Worm (Caenorhabditis elegans) whole organism, L1 larva: ENCODE data around the gene Y37E11B.2.

Experiments
- Y116A8C.19 ChIP-seq: sonication (generic microtip); optimal IDR thresholded peaks from 2 replicates; lab custom pipeline; 2016; ENCODE audit warnings: missing compliant biosample characterization, missing genetic modification characterization, borderline replicate concordance
- aha-1 ChIP-seq: fragments of 150-350 bp; optimal IDR thresholded peaks from 2 replicates; lab custom pipeline; 2014; ENCODE audit warnings: missing biosample characterization, missing genetic modification characterization
- alr-1 ChIP-seq: fragments of 200-800 bp; sonication (Bioruptor generic); optimal IDR thresholded peaks from 2 replicates; lab custom pipeline; 2018; ENCODE audit warnings: borderline replicate concordance, mild to moderate bottlenecking, missing genetic modification characterization, missing compliant biosample characterization
- ceh-90 ChIP-seq: sonication (generic microtip); optimal IDR thresholded peaks from 2 replicates; lab custom pipeline; 2016; ENCODE audit warnings: missing genetic modification characterization, missing compliant biosample characterization
- ces-1 ChIP-seq: fragments of 150-350 bp; optimal IDR thresholded peaks from 2 replicates; lab custom pipeline; 2014; ENCODE audit warnings: missing biosample characterization, missing genetic modification reagents, missing genetic modification characterization
- dpl-1 ChIP-seq, 3 experiments: fragments of 150-350 bp in 2 of 3; sonication (generic microtip) in 1 of 3; optimal IDR thresholded peaks; 2 replicates each; lab custom pipeline; 2014 to 2017; ENCODE audit warnings: missing biosample characterization in 3 of 3, missing genetic modification characterization in 3 of 3, missing genetic modification reagents in 3 of 3
- efl-1 ChIP-seq, 4 experiments: fragments of 150-350 bp; optimal IDR thresholded peaks in 3 of 4; peaks in 1 of 4; 1 replicate in 1 of 4; 2 replicates in 3 of 4; lab custom pipeline; 2014; ENCODE audit warnings: missing biosample characterization in 2 of 4, missing genetic modification characterization in 2 of 4, missing genetic modification reagents in 2 of 4
- egl-13 ChIP-seq: sonication (generic microtip); optimal IDR thresholded peaks from 2 replicates; lab custom pipeline; 2016; ENCODE audit warnings: missing genotype, missing genetic modification reagents, missing genetic modification characterization, missing compliant biosample characterization
- elt-2 ChIP-seq: sonication (generic microtip); optimal IDR thresholded peaks from 2 replicates; lab custom pipeline; 2016; ENCODE audit warnings: missing genetic modification characterization, mild to moderate bottlenecking, inconsistent platforms, missing compliant biosample characterization, missing genetic modification reagents
- ets-5 ChIP-seq: fragments of 200-800 bp; sonication (Bioruptor generic); IDR thresholded peaks from 2 replicates; pipeline ENCODE4 v1.3.6; 2022; ENCODE audit warnings: missing genetic modification characterization, missing compliant biosample characterization
- fkh-10 ChIP-seq: sonication (generic microtip); optimal IDR thresholded peaks from 2 replicates; lab custom pipeline; 2017; ENCODE audit warnings: missing biosample characterization, missing genetic modification reagents, missing genetic modification characterization
- fkh-8 ChIP-seq: sonication (generic microtip); optimal IDR thresholded peaks from 2 replicates; lab custom pipeline; 2016; ENCODE audit warnings: mild to moderate bottlenecking, missing genetic modification characterization, missing compliant biosample characterization
- hlh-17 ChIP-seq: fragments of 200-800 bp; sonication (Bioruptor generic); optimal IDR thresholded peaks from 2 replicates; lab custom pipeline; 2018; ENCODE audit warnings: missing genetic modification characterization, mild to moderate bottlenecking, missing compliant biosample characterization, moderate library complexity, borderline replicate concordance
- hlh-4 ChIP-seq: sonication (generic microtip); optimal IDR thresholded peaks from 2 replicates; lab custom pipeline; 2016; ENCODE audit warnings: mild to moderate bottlenecking, missing genetic modification characterization, missing compliant biosample characterization
- lin-13 ChIP-seq: fragments of 150-350 bp; optimal IDR thresholded peaks from 2 replicates; lab custom pipeline; 2014; ENCODE audit warnings: missing biosample characterization, missing genetic modification reagents, missing genetic modification characterization
- lin-14 ChIP-seq: fragments of 200-800 bp; sonication (Bioruptor generic); optimal IDR thresholded peaks from 2 replicates; lab custom pipeline; 2018; ENCODE audit warnings: mild to moderate bottlenecking, missing genetic modification characterization, moderate library complexity, missing compliant biosample characterization
- lin-35 ChIP-seq, 2 experiments: fragments of 150-350 bp; optimal IDR thresholded peaks; 2 replicates each; lab custom pipeline; 2014; ENCODE audit warnings: missing biosample characterization in 2 of 2, missing genetic modification characterization in 2 of 2, missing genetic modification reagents in 2 of 2
- lin-39 ChIP-seq: fragments of 150-350 bp; optimal IDR thresholded peaks from 2 replicates; lab custom pipeline; 2014; ENCODE audit warnings: missing biosample characterization, missing genetic modification reagents, missing genetic modification characterization
- lsy-2 ChIP-seq, 2 experiments: fragments of 150-350 bp; optimal IDR thresholded peaks; 2 replicates each; lab custom pipeline; 2014; ENCODE audit warnings: missing biosample characterization in 2 of 2, missing genetic modification characterization in 2 of 2
- mab-9 ChIP-seq: fragments of 200-800 bp; sonication (Bioruptor generic); IDR thresholded peaks from 2 replicates; pipeline ENCODE4 v1.3.6; 2022; ENCODE audit warnings: missing genetic modification reagents, missing genetic modification characterization, missing compliant biosample characterization
- mep-1 ChIP-seq: fragments of 150-350 bp; optimal IDR thresholded peaks from 2 replicates; lab custom pipeline; 2014; ENCODE audit warnings: missing biosample characterization, missing genetic modification characterization
- nhr-19 ChIP-seq: fragments of 200-800 bp; sonication (Bioruptor generic); conservative IDR thresholded peaks from 2 replicates; pipeline ENCODE4 v1.3.6; 2022; ENCODE audit warnings: missing genetic modification characterization, missing compliant biosample characterization
- nhr-20 ChIP-seq: sonication (generic microtip); optimal IDR thresholded peaks from 2 replicates; lab custom pipeline; 2016; ENCODE audit warnings: mild to moderate bottlenecking, missing genetic modification characterization, missing compliant biosample characterization
- nhr-28 ChIP-seq: fragments of 150-350 bp; optimal IDR thresholded peaks from 2 replicates; lab custom pipeline; 2014; ENCODE audit warnings: missing biosample characterization, missing genetic modification characterization
- nhr-71 ChIP-seq: sonication (generic microtip); optimal IDR thresholded peaks from 2 replicates; lab custom pipeline; 2016; ENCODE audit warnings: mild to moderate bottlenecking, missing genetic modification characterization, moderate library complexity, missing compliant biosample characterization
- nhr-84 ChIP-seq: sonication (generic microtip); optimal IDR thresholded peaks from 2 replicates; lab custom pipeline; 2017; ENCODE audit warnings: missing biosample characterization, missing genetic modification characterization
- nhr-90 ChIP-seq: sonication (generic microtip); optimal IDR thresholded peaks from 2 replicates; lab custom pipeline; 2016; ENCODE audit warnings: mild to moderate bottlenecking, missing genetic modification characterization, missing compliant biosample characterization; ENCODE audit not compliant: poor library complexity
- pqm-1 ChIP-seq: sonication (generic microtip); optimal IDR thresholded peaks from 3 replicates; lab custom pipeline; 2017; ENCODE audit warnings: missing biosample characterization, missing genetic modification characterization
- rnt-1 ChIP-seq: sonication (generic microtip); optimal IDR thresholded peaks from 2 replicates; lab custom pipeline; 2016; ENCODE audit warnings: mild to moderate bottlenecking, missing genetic modification characterization, moderate library complexity, missing compliant biosample characterization
- skn-1 ChIP-seq: fragments of 150-350 bp; optimal IDR thresholded peaks from 2 replicates; lab custom pipeline; 2014; ENCODE audit warnings: missing biosample characterization, missing genetic modification characterization
- snpc-4 ChIP-seq: fragments of 150-350 bp; optimal IDR thresholded peaks from 2 replicates; lab custom pipeline; 2014; ENCODE audit warnings: missing biosample characterization, missing genetic modification characterization
- sox-4 ChIP-seq: sonication (generic microtip); optimal IDR thresholded peaks from 2 replicates; lab custom pipeline; 2016; ENCODE audit warnings: missing genetic modification characterization, missing compliant biosample characterization
- tbx-2 ChIP-seq: sonication (generic microtip); optimal IDR thresholded peaks from 2 replicates; lab custom pipeline; 2016; ENCODE audit warnings: missing genetic modification characterization, missing compliant biosample characterization
- tlp-1 ChIP-seq: fragments of 150-350 bp; optimal IDR thresholded peaks from 2 replicates; lab custom pipeline; 2014; ENCODE audit warnings: missing biosample characterization, missing genetic modification characterization
- unc-130 ChIP-seq: fragments of 150-350 bp; optimal IDR thresholded peaks from 2 replicates; lab custom pipeline; 2017; ENCODE audit warnings: missing biosample characterization, missing genetic modification characterization, inconsistent platforms
- unc-30 ChIP-seq: sonication (generic microtip); optimal IDR thresholded peaks from 2 replicates; lab custom pipeline; 2017; ENCODE audit warnings: missing biosample characterization, missing genetic modification characterization
- unc-98 ChIP-seq: fragments of 200-800 bp; sonication (Bioruptor generic); IDR thresholded peaks from 2 replicates; pipeline ENCODE4 v1.3.6; 2022; ENCODE audit warnings: missing genetic modification characterization, missing compliant biosample characterization
- vab-15 ChIP-seq: sonication (generic microtip); optimal IDR thresholded peaks from 2 replicates; lab custom pipeline; 2017; ENCODE audit warnings: missing genotype, mild to moderate bottlenecking, missing genetic modification characterization, missing compliant biosample characterization
- zip-4 ChIP-seq: fragments of 200-800 bp; sonication (Bioruptor generic); optimal IDR thresholded peaks from 2 replicates; lab custom pipeline; 2018; ENCODE audit warnings: mild to moderate bottlenecking, missing genetic modification characterization, moderate library complexity, missing compliant biosample characterization
- ztf-11 ChIP-seq, 2 experiments: sonication (generic microtip); optimal IDR thresholded peaks; 2 replicates each; lab custom pipeline; 2016 to 2017; ENCODE audit warnings: missing genetic modification characterization in 2 of 2, missing biosample characterization in 1 of 2, missing compliant biosample characterization in 1 of 2
- ztf-4 ChIP-seq: fragments of 150-350 bp; optimal IDR thresholded peaks from 2 replicates; lab custom pipeline; 2014; ENCODE audit warnings: missing biosample characterization, missing genetic modification characterization

The Y37E11B.2 gene

ce11 chrIV:3539872-3540271 is 38.4 kb upstream of the Y37E11B.2 start, which contains the start of gene B0212.3:
Gene B0212.3, plus strand, starts transcription at chrIV:3540172.
- TF ChIP-seq lin-35 (GFP tag; optimal IDR thresholded peaks at IDR 0.05; lab: Kevin White, UChicago): no peak
- TF ChIP-seq tlp-1 (tag; lab: Kevin White, UChicago): no peak
- no peak for TF ChIP-seq tbx-2
- no peak for TF ChIP-seq unc-98 (GFP tag; lab: Robert Waterston, UW)
- TF ChIP-seq nhr-28: no peak
- no peak for TF ChIP-seq alr-1 (tag; lab: Kevin White, UChicago)
- no peak for TF ChIP-seq efl-1 (optimal IDR thresholded peaks at IDR 0.05; lab: Kevin White, UChicago)
- TF ChIP-seq efl-1 (GFP tag; optimal IDR thresholded peaks at IDR 0.05 in 1 of 2; lab: Kevin White, UChicago): no peak
- TF ChIP-seq unc-130 (tag; lab: Kevin White, UChicago): no peak
- TF ChIP-seq nhr-19 (GFP tag; lab: Robert Waterston, UW): no peak
- TF ChIP-seq ztf-11 (tag; optimal IDR thresholded peaks at IDR 0.05; lab: Kevin White, UChicago): no peak
- no peak for TF ChIP-seq ztf-4
- TF ChIP-seq mab-9 (GFP tag; lab: Robert Waterston, UW): no peak
- no peak for TF ChIP-seq ceh-90 (tag; lab: Kevin White, UChicago)
- TF ChIP-seq fkh-10 (GFP tag; lab: Kevin White, UChicago): no peak
- TF ChIP-seq lin-13 (GFP tag; lab: Kevin White, UChicago): no peak
- TF ChIP-seq aha-1 (tag; lab: Kevin White, UChicago): no peak
- no peak for TF ChIP-seq zip-4 (GFP tag; lab: Kevin White, UChicago)

DNA sequence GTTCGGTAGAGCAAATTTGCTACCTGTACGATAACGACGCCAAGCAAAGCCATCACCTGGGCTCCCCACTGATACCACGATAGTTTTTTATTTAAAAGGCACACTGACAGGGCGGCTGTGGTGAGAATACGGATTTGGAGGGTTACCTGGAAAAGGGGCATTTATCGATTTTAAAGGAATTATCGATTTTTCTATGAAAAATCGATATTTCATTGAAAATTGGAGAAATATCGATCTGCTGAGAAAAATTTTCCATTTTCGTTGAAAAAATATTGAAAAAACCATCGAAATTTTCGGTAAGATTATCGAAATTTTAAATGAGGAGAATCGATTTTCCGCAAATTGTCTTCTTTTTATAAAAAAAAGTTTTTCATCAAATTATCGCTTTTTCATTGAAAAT is 33.2 kb upstream of the Y37E11B.2 start:
- TF ChIP-seq skn-1 (tag; lab: Kevin White, UChicago): no peak
- TF ChIP-seq, all 84 proteins: peak for 0

DNA sequence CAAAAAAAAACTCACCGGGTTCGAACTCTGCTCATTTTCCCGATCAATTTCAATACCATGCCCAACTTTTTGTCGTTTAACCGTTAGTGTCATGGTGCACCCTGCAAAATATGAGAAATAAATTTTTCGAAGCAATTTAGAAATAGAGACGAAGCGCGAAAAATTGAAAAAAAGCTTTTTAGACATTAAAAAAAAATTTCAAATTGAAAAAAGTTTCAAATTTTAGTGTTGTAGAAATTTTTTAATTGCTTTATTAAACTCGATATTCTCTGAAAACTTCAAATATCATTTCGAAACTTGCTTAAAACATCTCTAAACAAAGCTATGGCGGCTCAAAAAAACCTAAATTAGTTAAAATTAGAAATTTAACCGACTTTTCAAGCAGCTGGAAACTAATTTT is 30.8 kb upstream of the Y37E11B.2 start, which contains the start of gene nstp-6:
Gene nstp-6, minus strand, starts transcription at position 101 of the 400 bp plus-strand sequence.
- TF ChIP-seq unc-30 (tag; lab: Kevin White, UChicago): no peak

- TF ChIP-seq lin-35 (GFP tag; optimal IDR thresholded peaks at IDR 0.05; lab: Kevin White, UChicago): peak in 1 of 2 experiments; percentile 48
- no peak for TF ChIP-seq ztf-11 (tag; optimal IDR thresholded peaks at IDR 0.05; lab: Kevin White, UChicago)
- TF ChIP-seq nhr-84 (tag; lab: Kevin White, UChicago): no peak
- TF ChIP-seq efl-1 (optimal IDR thresholded peaks at IDR 0.05; lab: Kevin White, UChicago): peak in 1 of 2 experiments; percentile 32
- TF ChIP-seq efl-1 (GFP tag; optimal IDR thresholded peaks at IDR 0.05 in 1 of 2; lab: Kevin White, UChicago): peak in 1 of 2 experiments; percentile 86
- peak; percentile 64 for TF ChIP-seq elt-2 (tag; lab: Kevin White, UChicago)
- TF ChIP-seq ces-1 (GFP tag; lab: Kevin White, UChicago): no peak
- TF ChIP-seq nhr-71 (tag; lab: Kevin White, UChicago): peak; percentile 32
- no peak for TF ChIP-seq nhr-20 (tag; lab: Kevin White, UChicago)
- TF ChIP-seq lin-14 (GFP tag; lab: Kevin White, UChicago): no peak
- TF ChIP-seq snpc-4 (tag; lab: Kevin White, UChicago): no peak
- peak; percentile 52 for TF ChIP-seq nhr-90 (tag; lab: Kevin White, UChicago)
- peak in 1 of 3 experiments; percentile 12 for TF ChIP-seq dpl-1 (GFP tag; optimal IDR thresholded peaks at IDR 0.05; lab: Kevin White, UChicago)
Measured at ce11 chrIV:3548315-3548714, 29.9 kb upstream of the Y37E11B.2 start.

DNA sequence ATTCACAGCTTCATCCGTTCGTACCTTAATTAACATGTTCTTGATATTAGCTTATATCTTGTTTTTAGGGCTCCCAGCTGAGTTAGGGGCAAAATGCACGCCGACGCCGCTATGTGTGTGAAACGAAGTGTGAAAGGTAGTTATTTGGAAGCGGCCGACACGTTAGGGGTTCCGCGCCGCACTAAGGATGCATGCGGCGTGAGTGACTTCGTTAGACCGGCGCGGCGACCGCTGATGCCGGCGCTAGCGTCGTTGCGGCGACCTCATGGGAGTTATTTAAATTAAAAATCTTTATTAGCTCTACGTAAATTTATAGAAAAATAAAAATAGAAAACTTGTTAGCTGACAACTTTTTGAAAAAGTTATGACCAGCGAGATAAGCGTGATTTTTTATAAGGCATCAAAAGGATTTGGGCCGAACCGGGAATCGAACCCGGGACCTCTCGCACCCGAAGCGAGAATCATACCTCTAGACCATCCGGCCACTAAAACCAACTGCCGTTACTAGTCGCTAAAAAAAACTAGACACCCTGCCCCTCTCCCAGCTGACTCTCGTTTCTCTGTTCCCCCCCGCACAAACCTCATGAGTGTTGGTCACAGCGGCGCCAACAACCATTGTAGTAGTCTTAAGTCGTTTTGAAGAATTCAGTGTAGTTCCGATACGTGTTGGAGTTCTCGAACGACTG is 26.3 kb upstream of the Y37E11B.2 start:
- TF ChIP-seq fkh-8 (tag; lab: Kevin White, UChicago): peak; percentile 36
- TF ChIP-seq aha-1 (tag; lab: Kevin White, UChicago): no peak
- peak; percentile 47 for TF ChIP-seq mep-1 (tag; lab: Kevin White, UChicago)
- peak; percentile 53 for TF ChIP-seq nhr-20 (tag; lab: Kevin White, UChicago)
- peak; percentile 26 for TF ChIP-seq egl-13 (tag; lab: Kevin White, UChicago)
- peak; percentile 13 for TF ChIP-seq sox-4
- no peak for TF ChIP-seq hlh-4
- TF ChIP-seq lin-14 (GFP tag; lab: Kevin White, UChicago): peak; percentile 55
- peak; percentile 69 for TF ChIP-seq rnt-1 (tag; lab: Kevin White, UChicago)
- peak; percentile 34 to 71 for TF ChIP-seq lsy-2 (tag; optimal IDR thresholded peaks at IDR 0.05; lab: Kevin White, UChicago)
- TF ChIP-seq vab-15: no peak
- TF ChIP-seq hlh-17: no peak
- TF ChIP-seq lin-39 (tag; lab: Kevin White, UChicago): no peak
- TF ChIP-seq ztf-11 (tag; optimal IDR thresholded peaks at IDR 0.05; lab: Kevin White, UChicago): peak in 1 of 2 experiments; percentile 20
- peak; percentile 61 for TF ChIP-seq nhr-19 (GFP tag; lab: Robert Waterston, UW)
- no peak for TF ChIP-seq ets-5 (GFP tag; lab: Robert Waterston, UW)
- TF ChIP-seq pqm-1 (tag; lab: Kevin White, UChicago): no peak
- TF ChIP-seq Y116A8C.19 (tag; lab: Kevin White, UChicago): no peak
- peak; percentile 67 for TF ChIP-seq unc-130 (tag; lab: Kevin White, UChicago)
- no peak for TF ChIP-seq ztf-4
